Fruit fly (Drosophila melanogaster) whole organism, larva: ENCODE data around the gene CG31793.

Experiments
- noc ChIP-seq: fragments of 200-800 bp; sonication (Bioruptor generic); optimal IDR thresholded peaks from 3 replicates; lab custom pipeline; 2019; ENCODE audit warnings: missing biosample characterization, mild to moderate bottlenecking, missing genetic modification characterization, moderate library complexity

The CG31793 gene

dm6 chr2L:19002959-19003371 lies at the start of gene CG31793:
TSS of gene CG31793 (plus strand) at chr2L:19003367.
- TF ChIP-seq noc (tag; lab: Kevin White, UChicago) = peak; percentile 88

dm6 chr2L:18953512-18954254 lies 49.5 kb upstream of the CG31793 start:
- no peak for TF ChIP-seq noc (tag; lab: Kevin White, UChicago)

- TF ChIP-seq noc (tag; lab: Kevin White, UChicago) = peak; percentile 75
Measured at dm6 chr2L:18954255-18954715, 48.9 kb upstream of the CG31793 start, which contains the start of gene CG10621. TSS of gene CG10621 (minus strand) at chr2L:18954431.

DNA sequence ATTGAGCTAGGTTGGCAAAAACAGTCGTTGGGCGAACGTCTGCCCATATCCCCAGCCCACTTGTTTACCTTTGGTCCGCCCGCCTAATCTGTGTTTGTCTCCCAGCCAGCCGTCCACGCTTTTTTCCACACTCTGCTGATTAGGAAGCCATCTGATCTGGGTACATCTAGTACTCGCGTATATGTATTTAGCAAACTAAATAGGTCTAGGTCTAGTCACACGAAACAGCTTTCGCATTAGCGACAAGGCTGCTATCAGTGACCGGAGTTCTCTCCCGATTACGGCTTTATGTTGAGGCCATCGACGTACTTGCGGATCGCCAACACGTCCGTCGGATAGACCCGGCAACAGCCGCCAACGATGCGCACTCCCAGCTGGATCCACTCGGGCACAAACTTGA lies 47.5 kb upstream of the CG31793 start:
- TF ChIP-seq noc (tag; lab: Kevin White, UChicago) = peak; percentile 42

DNA sequence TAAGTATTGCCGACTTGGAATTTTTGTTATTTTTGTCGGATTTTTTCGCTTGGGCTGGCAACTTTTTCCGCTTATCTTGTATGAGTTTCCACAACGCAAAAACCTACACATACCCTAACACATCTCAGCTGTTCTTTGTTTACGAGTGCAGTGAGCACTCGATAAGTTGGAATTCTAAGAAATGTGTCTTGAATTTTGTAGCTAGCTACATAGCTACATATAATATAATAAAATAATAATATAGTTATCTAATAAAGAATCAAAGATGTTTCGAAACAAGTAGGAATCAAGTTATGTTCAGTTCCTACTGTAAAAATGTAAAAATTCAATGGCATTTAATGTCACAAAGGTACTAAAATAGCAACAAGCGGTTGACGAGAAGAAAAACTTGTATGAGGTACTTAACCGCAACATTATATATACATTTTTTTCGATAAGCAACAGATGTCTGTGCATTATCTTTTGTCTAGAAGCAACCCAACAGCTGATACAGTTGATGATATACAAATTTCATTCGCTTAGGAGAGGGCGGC lies 46.0 kb upstream of the CG31793 start, which contains the start of gene Bhmt:
Bhmt (minus strand) TSS at position 170 of the 533 bp plus-strand sequence.
- TF ChIP-seq noc (tag; lab: Kevin White, UChicago) = peak; percentile 90

dm6 chr2L:18965367-18966213 lies 37.6 kb upstream of the CG31793 start:
- TF ChIP-seq noc (tag; lab: Kevin White, UChicago) = peak; percentile 77

DNA sequence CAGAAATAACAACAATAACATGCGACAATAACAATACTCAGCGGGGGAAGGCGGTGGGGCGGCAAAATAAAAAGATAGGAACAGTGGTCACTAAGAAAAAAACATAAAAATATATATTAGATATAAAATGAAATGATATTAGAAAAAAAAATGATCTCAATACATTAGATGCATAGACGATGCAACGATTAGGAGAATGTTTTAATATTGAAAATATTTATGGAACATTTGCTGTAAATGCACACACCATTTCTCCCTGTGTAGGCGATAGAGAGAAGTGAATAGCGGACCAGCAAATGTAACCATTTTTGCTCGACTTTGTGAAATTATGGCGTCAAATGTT lies 37.0 kb upstream of the CG31793 start:
- peak; percentile 69 for TF ChIP-seq noc (tag; lab: Kevin White, UChicago)

DNA sequence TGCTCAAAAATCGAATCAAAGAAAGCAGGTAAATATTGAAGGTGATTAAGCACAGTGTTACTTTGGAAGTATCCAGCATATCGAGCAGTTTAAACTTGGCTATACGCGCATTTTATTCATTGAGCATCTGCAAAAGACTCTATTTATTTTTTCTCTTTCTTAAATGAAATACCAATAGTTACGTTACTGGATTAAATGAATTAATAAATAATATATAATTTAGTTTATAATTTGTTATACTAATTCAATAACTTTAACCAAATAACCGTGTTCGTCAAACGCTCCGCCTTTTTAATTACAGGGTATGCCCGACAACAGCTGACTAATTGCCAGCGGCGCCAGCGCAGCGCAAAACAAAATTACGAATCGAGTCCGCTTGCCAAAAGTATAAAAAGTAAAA lies 36.3 kb upstream of the CG31793 start:
- TF ChIP-seq noc (tag; lab: Kevin White, UChicago) = peak; percentile 60

dm6 chr2L:18967897-18968296 lies 35.3 kb upstream of the CG31793 start:
- TF ChIP-seq noc (tag; lab: Kevin White, UChicago) = no peak

- no peak for TF ChIP-seq noc (tag; lab: Kevin White, UChicago)
Measured at dm6 chr2L:18968370-18969105, 34.6 kb upstream of the CG31793 start, which contains the start of the genes Nak and Tango6. TSS of gene Nak (minus strand) at chr2L:18968744. TSS of gene Tango6 (plus strand) at chr2L:18969028.

- peak; percentile 78 for TF ChIP-seq noc (tag; lab: Kevin White, UChicago)
Measured at dm6 chr2L:18974063-18974779, 28.9 kb upstream of the CG31793 start, which contains the start of the genes L2HGDH and CG10431. TSS of gene L2HGDH (minus strand) at chr2L:18974448. TSS of gene CG10431 (plus strand) at chr2L:18974710.

dm6 chr2L:18976749-18977148 lies 26.4 kb upstream of the CG31793 start:
- no peak for TF ChIP-seq noc (tag; lab: Kevin White, UChicago)

DNA sequence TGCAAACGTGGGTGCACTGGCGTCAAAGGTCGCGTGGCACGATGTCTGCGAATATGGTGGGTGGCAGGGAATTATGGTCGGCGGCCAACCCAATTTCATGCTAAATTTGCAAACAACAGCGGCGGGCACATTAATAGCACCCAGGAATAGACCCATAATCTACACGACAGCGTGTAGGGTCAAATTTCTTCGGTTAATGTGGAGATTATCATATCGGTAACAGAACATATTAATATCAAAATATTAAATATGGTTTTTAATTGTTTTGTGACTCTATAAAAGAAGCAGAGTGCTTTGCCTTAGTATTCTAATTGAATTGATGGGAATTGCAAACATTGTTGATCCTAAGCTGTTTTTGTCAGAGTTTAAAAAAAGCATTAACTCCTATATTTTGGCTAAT lies 24.2 kb upstream of the CG31793 start:
- TF ChIP-seq noc (tag; lab: Kevin White, UChicago) = no peak

dm6 chr2L:18979407-18979806 lies 23.8 kb upstream of the CG31793 start:
- no peak for TF ChIP-seq noc (tag; lab: Kevin White, UChicago)
